Worm (Caenorhabditis elegans) whole organism, midembryonic: ENCODE measurements around the gene srxa-9.

Experiments
- T22C8.4 ChIP-seq: fragments of 200-800 bp; sonication (Bioruptor generic); IDR thresholded peaks from 2 replicates; pipeline ENCODE4 v1.3.6; 2022; ENCODE audit warnings: missing genetic modification characterization, missing compliant biosample characterization
- cog-1 ChIP-seq: sonication (generic microtip); optimal IDR thresholded peaks from 2 replicates; lab custom pipeline; 2016; ENCODE audit warnings: missing genetic modification characterization, missing compliant biosample characterization
- flt-1 ChIP-seq: fragments of 200-800 bp; sonication (Bioruptor generic); IDR thresholded peaks from 2 replicates; pipeline ENCODE4 v1.3.6; 2022; ENCODE audit warnings: missing genetic modification characterization, missing compliant biosample characterization
- klf-2 ChIP-seq: fragments of 200-800 bp; sonication (Bioruptor generic); conservative IDR thresholded peaks from 2 replicates; pipeline ENCODE4 v1.3.6; 2022; ENCODE audit warnings: missing genetic modification reagents, missing genetic modification characterization, missing compliant biosample characterization
- med-1 ChIP-seq: sonication (generic microtip); optimal IDR thresholded peaks from 2 replicates; lab custom pipeline; 2017; ENCODE audit warnings: missing genetic modification characterization, mild to moderate bottlenecking, missing compliant biosample characterization, antibody characterized with exemption, missing genetic modification reagents; ENCODE audit not compliant: insufficient read depth
- ref-1 ChIP-seq: fragments of 200-800 bp; sonication (Bioruptor generic); conservative IDR thresholded peaks from 2 replicates; pipeline ENCODE4 v1.3.6; 2022; ENCODE audit warnings: missing genetic modification reagents, missing genetic modification characterization, missing compliant biosample characterization
- tab-1 ChIP-seq: fragments of 200-800 bp; sonication (Bioruptor generic); IDR thresholded peaks from 2 replicates; pipeline ENCODE4 v1.3.6; 2022; ENCODE audit warnings: missing genetic modification characterization, missing compliant biosample characterization
- ztf-23 ChIP-seq: fragments of 200-800 bp; sonication (Bioruptor generic); IDR thresholded peaks from 2 replicates; pipeline ENCODE4 v1.3.6; 2022; ENCODE audit warnings: missing genetic modification reagents, missing genetic modification characterization, missing compliant biosample characterization
- ztf-29 ChIP-seq: fragments of 200-800 bp; sonication (Bioruptor generic); IDR thresholded peaks from 2 replicates; pipeline ENCODE4 v1.3.6; 2022; ENCODE audit warnings: missing genetic modification reagents, missing genetic modification characterization, missing compliant biosample characterization

Gene srxa-9

DNA sequence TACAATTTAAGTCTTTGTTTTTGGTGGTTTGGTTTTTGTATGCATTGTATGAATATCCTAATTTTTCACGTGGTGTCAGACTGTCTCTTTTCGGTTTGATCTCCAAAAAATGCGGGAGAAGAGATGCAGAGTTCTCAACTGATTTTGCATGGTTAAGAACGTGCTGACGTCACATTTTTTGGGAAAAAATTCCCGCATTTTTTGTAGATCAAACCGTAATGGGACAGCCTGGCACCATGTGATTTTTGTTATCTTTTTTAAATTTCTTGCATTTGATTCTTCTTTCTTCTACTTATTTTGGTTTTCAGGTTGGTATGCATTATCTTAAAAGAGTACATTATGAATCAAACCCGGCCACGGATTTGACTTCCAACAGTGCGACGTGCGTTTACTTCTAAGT lies 25.5 kb upstream of the srxa-9 start, which contains the start of gene ZK662.5:
Gene ZK662.5 (plus strand): TSS at position 301 of the 400 bp plus-strand sequence.
- TF ChIP-seq cog-1 (tag; lab: Kevin White, UChicago) = no peak
- TF ChIP-seq ztf-29 (GFP tag; lab: Robert Waterston, UW) = no peak
- no peak for TF ChIP-seq ref-1 (GFP tag; lab: Robert Waterston, UW)
- TF ChIP-seq med-1 (GFP tag; lab: Kevin White, UChicago) = no peak
- TF ChIP-seq flt-1 (GFP tag; lab: Robert Waterston, UW) = no peak
- no peak for TF ChIP-seq ztf-23 (GFP tag; lab: Robert Waterston, UW)
- TF ChIP-seq T22C8.4 (GFP tag; lab: Robert Waterston, UW) = no peak
- no peak for TF ChIP-seq tab-1 (GFP tag; lab: Robert Waterston, UW)
- no peak for TF ChIP-seq klf-2 (GFP tag; lab: Robert Waterston, UW)

DNA sequence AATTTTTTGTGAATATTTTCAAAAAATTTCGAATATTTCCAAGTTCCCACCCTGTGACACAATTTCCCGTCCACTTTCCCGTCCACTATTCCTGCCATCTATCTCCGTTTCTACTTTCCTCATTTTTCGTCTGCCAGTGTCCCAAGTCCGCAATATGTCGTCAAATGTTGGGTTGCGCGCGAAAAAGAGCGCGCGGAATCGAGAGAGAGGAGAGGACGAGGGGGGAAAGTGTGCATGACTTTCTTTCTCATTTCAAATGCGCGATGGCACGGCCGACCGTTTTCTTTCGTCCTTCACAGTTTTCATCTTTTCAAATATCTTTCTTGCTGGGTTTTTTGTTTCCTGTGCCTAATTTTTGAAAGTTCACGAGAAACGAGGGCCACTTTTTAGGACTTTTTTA lies 21.8 kb upstream of the srxa-9 start:
- TF ChIP-seq flt-1 (GFP tag; lab: Robert Waterston, UW) (no peak), cog-1 (tag; lab: Kevin White, UChicago) (no peak), klf-2 (GFP tag; lab: Robert Waterston, UW) (no peak), med-1 (GFP tag; lab: Kevin White, UChicago) (no peak), ref-1 (GFP tag; lab: Robert Waterston, UW) (no peak)

- TF ChIP-seq flt-1 (GFP tag; lab: Robert Waterston, UW) (no peak), klf-2 (GFP tag; lab: Robert Waterston, UW) (no peak), tab-1 (GFP tag; lab: Robert Waterston, UW) (no peak), med-1 (GFP tag; lab: Kevin White, UChicago) (no peak), T22C8.4 (GFP tag; lab: Robert Waterston, UW) (0 out of 2 replicates have a peak, but pooled peaks have one; percentile 25)
Measured at ce11 chrX:15725566-15726173, 21.1 kb upstream of the srxa-9 start, which contains the start of gene lin-15B. lin-15B (plus strand) TSS chrX:15726123.

DNA sequence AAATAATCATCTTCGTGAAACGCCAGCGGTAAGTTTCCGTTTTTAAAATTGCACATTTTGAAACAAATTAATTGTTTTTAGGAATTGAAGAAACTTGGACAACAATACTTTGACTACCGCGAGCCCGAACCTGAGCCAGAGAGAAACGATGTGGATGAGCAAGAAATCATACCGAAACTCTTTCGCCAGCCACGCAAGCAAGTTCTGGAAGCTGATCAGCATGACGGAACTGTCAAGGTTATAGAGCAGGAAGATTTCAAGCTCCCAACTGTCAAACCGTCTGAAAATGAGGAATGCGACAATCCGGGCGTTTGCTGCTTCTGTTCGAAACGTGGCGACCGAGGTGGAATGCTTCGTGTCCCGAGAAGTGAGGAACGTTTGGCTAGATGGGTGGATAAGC lies 16.5 kb upstream of the srxa-9 start:
- TF ChIP-seq T22C8.4 (GFP tag; lab: Robert Waterston, UW) (no peak), klf-2 (GFP tag; lab: Robert Waterston, UW) (no peak), ztf-29 (GFP tag; lab: Robert Waterston, UW) (no peak), med-1 (GFP tag; lab: Kevin White, UChicago) (no peak), flt-1 (GFP tag; lab: Robert Waterston, UW) (no peak)

ce11 chrX:15731668-15732067 lies 15.1 kb upstream of the srxa-9 start, which contains the start of gene lin-15A:
lin-15A (plus strand) TSS chrX:15731968.
- TF ChIP-seq flt-1 (GFP tag; lab: Robert Waterston, UW) (no peak), ztf-29 (GFP tag; lab: Robert Waterston, UW) (no peak), T22C8.4 (GFP tag; lab: Robert Waterston, UW) (no peak), ref-1 (GFP tag; lab: Robert Waterston, UW) (no peak), tab-1 (GFP tag; lab: Robert Waterston, UW) (no peak), cog-1 (tag; lab: Kevin White, UChicago) (no peak), med-1 (GFP tag; lab: Kevin White, UChicago) (no peak), klf-2 (GFP tag; lab: Robert Waterston, UW) (no peak), ztf-23 (GFP tag; lab: Robert Waterston, UW) (no peak)

DNA sequence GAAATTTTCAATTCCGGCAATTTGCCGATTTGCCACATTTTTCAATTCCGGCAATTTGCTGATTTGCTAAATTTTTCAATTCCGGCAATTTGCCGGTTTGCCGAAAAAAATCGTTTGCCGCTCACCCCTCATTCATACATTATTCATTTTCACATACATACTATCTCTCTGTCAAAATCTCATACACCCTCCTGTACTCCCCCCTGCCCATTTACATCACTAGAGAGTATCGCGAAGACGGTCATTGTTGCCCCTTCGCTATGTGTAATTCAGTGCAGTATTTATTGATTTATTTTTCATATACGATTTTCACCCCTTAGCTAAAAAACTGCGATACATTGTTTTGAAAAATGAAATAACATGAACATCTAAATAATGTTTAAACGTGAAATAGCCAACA lies 10.4 kb upstream of the srxa-9 start:
- TF ChIP-seq med-1 (GFP tag; lab: Kevin White, UChicago) = no peak
- TF ChIP-seq ztf-23 (GFP tag; lab: Robert Waterston, UW) = 0 out of 2 replicates have a peak, but pooled peaks have one; percentile 36
- peak; percentile 90 for TF ChIP-seq T22C8.4 (GFP tag; lab: Robert Waterston, UW)

DNA sequence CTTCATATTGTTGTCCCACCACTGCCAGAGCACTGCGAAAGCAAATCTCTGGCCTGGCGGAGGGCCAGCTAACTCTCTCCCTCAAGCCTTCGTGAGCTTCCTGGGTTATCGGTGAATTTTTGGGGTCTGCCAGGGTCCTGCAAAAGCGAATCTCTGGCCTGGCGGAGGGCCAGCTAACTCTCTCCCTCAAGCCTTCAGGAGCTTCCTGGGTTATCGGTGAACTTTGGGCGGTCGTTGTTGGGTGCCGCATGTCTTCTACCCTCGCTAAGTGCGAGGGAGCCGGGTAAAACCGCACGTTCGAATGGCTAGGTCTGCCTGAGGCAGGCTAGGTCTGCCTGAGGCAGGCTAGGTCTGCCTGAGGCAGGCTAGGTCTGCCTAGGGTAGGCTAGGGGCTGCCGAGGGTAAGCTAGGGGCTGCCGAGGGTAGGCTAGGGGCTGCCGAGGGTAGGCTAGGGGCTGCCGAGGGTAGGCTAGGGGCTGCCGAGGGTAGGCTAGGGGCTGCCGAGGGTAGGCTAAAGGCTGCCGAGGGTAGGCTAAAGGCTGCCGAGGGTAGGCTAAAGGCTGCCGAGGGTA lies 8.3 kb upstream of the srxa-9 start:
- TF ChIP-seq T22C8.4 (GFP tag; lab: Robert Waterston, UW) (peak; percentile 29; the same call in 1 of the 2 replicates), flt-1 (GFP tag; lab: Robert Waterston, UW) (peak; percentile 23; the same call in 1 of the 2 replicates)

ce11 chrX:15740526-15740925 lies 6.3 kb upstream of the srxa-9 start, which contains the start of gene srg-64:
srg-64 (minus strand) TSS chrX:15740626.
- no peak for TF ChIP-seq ztf-23 (GFP tag; lab: Robert Waterston, UW)
- no peak for TF ChIP-seq cog-1 (tag; lab: Kevin White, UChicago)
- no peak for TF ChIP-seq flt-1 (GFP tag; lab: Robert Waterston, UW)
- no peak for TF ChIP-seq ztf-29 (GFP tag; lab: Robert Waterston, UW)
- no peak for TF ChIP-seq tab-1 (GFP tag; lab: Robert Waterston, UW)
- TF ChIP-seq T22C8.4 (GFP tag; lab: Robert Waterston, UW) = no peak
- no peak for TF ChIP-seq med-1 (GFP tag; lab: Kevin White, UChicago)
- no peak for TF ChIP-seq klf-2 (GFP tag; lab: Robert Waterston, UW)
- no peak for TF ChIP-seq ref-1 (GFP tag; lab: Robert Waterston, UW)

DNA sequence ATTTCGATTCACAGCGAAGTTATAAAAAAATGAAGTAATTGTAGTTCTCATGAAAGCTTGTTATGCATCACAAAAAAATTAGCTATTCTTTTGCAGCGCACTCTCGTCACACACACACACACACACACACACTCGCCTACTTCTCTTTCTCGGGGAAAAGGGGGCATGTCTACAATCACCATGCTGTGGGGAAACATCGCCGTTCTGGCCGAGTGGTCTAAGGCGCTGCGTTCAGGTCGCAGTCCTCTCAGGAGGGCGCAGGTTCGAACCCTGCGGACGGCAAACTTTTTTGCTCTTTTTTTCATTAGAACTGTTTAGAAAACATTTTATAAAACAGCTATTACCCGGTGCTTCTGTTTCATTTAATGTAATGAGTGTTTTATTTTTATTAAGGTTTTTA lies 5.0 kb upstream of the srxa-9 start:
- TF ChIP-seq klf-2 (GFP tag; lab: Robert Waterston, UW) (peak; percentile 92), ref-1 (GFP tag; lab: Robert Waterston, UW) (peak; percentile 88), cog-1 (tag; lab: Kevin White, UChicago) (peak; percentile 84), ztf-23 (GFP tag; lab: Robert Waterston, UW) (peak; percentile 95), tab-1 (GFP tag; lab: Robert Waterston, UW) (peak; percentile 96), T22C8.4 (GFP tag; lab: Robert Waterston, UW) (peak; percentile 91), flt-1 (GFP tag; lab: Robert Waterston, UW) (peak; percentile 96), ztf-29 (GFP tag; lab: Robert Waterston, UW) (peak; percentile 88), med-1 (GFP tag; lab: Kevin White, UChicago) (peak; percentile 68)
